Fruit fly (Drosophila melanogaster): ENCODE measurements around the gene Eip75B.
A peak's percentile ranks its signal among the peaks of the same experiment; 100 is the strongest.

Gene Eip75B

dm6 chr3L:18018988-18019387, 45.5 kb downstream of the Eip75B start:
- TF ChIP-seq rgr (GFP tag; optimal IDR thresholded peaks at IDR 0.05) = no peak
- TF ChIP-seq Abd-B (GFP tag; optimal IDR thresholded peaks at IDR 0.05) = no peak
- peak; percentile 14 for TF ChIP-seq woc (GFP tag; optimal IDR thresholded peaks at IDR 0.05)
- TF ChIP-seq Dif (GFP tag; optimal IDR thresholded peaks at IDR 0.05; ENCODE audit: partially characterized antibody) = peak; percentile 11
- peak; percentile 57 for TF ChIP-seq Sp1 (GFP tag; optimal IDR thresholded peaks at IDR 0.05)
- no peak for TF ChIP-seq N (GFP tag; optimal IDR thresholded peaks at IDR 0.05)
- TF ChIP-seq brk (GFP tag; optimal IDR thresholded peaks at IDR 0.05) = peak; percentile 30
- no peak for TF ChIP-seq jim (GFP tag; optimal IDR thresholded peaks at IDR 0.05)
- peak; percentile 97 for TF ChIP-seq psq (GFP tag; optimal IDR thresholded peaks at IDR 0.05)
- TF ChIP-seq CrebA (GFP tag; optimal IDR thresholded peaks at IDR 0.05; ENCODE audit: borderline replicate concordance) = peak; percentile 68
- TF ChIP-seq Jra (GFP tag; optimal IDR thresholded peaks at IDR 0.05) = peak; percentile 33
- no peak for TF ChIP-seq sv (GFP tag; optimal IDR thresholded peaks at IDR 0.05)
- TF ChIP-seq Vsx2 (GFP tag; optimal IDR thresholded peaks at IDR 0.05; ENCODE audit: partially characterized antibody) = peak; percentile 33
- no peak for TF ChIP-seq lola (GFP tag; optimal IDR thresholded peaks at IDR 0.05)
- TF ChIP-seq pan (optimal IDR thresholded peaks at IDR 0.05) = no peak
- TF ChIP-seq dsf (GFP tag; optimal IDR thresholded peaks at IDR 0.05; ENCODE audit: borderline replicate concordance) = no peak

dm6 chr3L:18018553-18018952, 45.9 kb downstream of the Eip75B start:
- TF ChIP-seq Mio (GFP tag; optimal IDR thresholded peaks at IDR 0.05) (no peak), Hr78 (GFP tag; optimal IDR thresholded peaks at IDR 0.05) (no peak), sv (GFP tag; optimal IDR thresholded peaks at IDR 0.05) (no peak), Jra (GFP tag; optimal IDR thresholded peaks at IDR 0.05) (no peak), GATAd (GFP tag; optimal IDR thresholded peaks at IDR 0.05) (no peak), Dif (GFP tag; optimal IDR thresholded peaks at IDR 0.05; ENCODE audit: partially characterized antibody) (no peak), woc (GFP tag; optimal IDR thresholded peaks at IDR 0.05) (no peak), fru (GFP tag; optimal IDR thresholded peaks at IDR 0.05) (no peak), usp (GFP tag; optimal IDR thresholded peaks at IDR 0.05) (no peak), CrebA (GFP tag; optimal IDR thresholded peaks at IDR 0.05; ENCODE audit: borderline replicate concordance) (no peak), Sp1 (GFP tag; optimal IDR thresholded peaks at IDR 0.05) (no peak), Hnf4 (GFP tag; optimal IDR thresholded peaks at IDR 0.05) (no peak), dl (GFP tag; optimal IDR thresholded peaks at IDR 0.05; ENCODE audit: insufficient read depth in 1 of 2, partially characterized antibody in 2 of 2) (no peak), OdsH (GFP tag; optimal IDR thresholded peaks at IDR 0.05) (no peak), rgr (GFP tag; optimal IDR thresholded peaks at IDR 0.05) (no peak), brk (GFP tag; optimal IDR thresholded peaks at IDR 0.05) (no peak)

dm6 chr3L:18017653-18018052, 46.8 kb downstream of the Eip75B start:
- TF ChIP-seq usp (GFP tag; optimal IDR thresholded peaks at IDR 0.05) (no peak), fru (GFP tag; optimal IDR thresholded peaks at IDR 0.05) (no peak), woc (GFP tag; optimal IDR thresholded peaks at IDR 0.05) (no peak), rgr (GFP tag; optimal IDR thresholded peaks at IDR 0.05) (no peak), br (GFP tag; optimal IDR thresholded peaks at IDR 0.05) (no peak), N (GFP tag; optimal IDR thresholded peaks at IDR 0.05) (no peak), Mio (GFP tag; optimal IDR thresholded peaks at IDR 0.05) (no peak), Hr83 (GFP tag; optimal IDR thresholded peaks at IDR 0.05; ENCODE audit: poor library complexity, severe bottlenecking) (no peak), Vsx2 (GFP tag; optimal IDR thresholded peaks at IDR 0.05; ENCODE audit: partially characterized antibody) (no peak), OdsH (GFP tag; optimal IDR thresholded peaks at IDR 0.05) (no peak), brk (GFP tag; optimal IDR thresholded peaks at IDR 0.05) (no peak), Jra (GFP tag; optimal IDR thresholded peaks at IDR 0.05) (no peak), dmrt93B (GFP tag; optimal IDR thresholded peaks at IDR 0.05) (no peak)

- TF ChIP-seq Dfd (GFP tag; optimal IDR thresholded peaks at IDR 0.05) = no peak
- TF ChIP-seq foxo (GFP tag; optimal IDR thresholded peaks at IDR 0.05) = peak in 1 of 2 experiments; percentile 29
- TF ChIP-seq Hr83 (GFP tag; optimal IDR thresholded peaks at IDR 0.05; ENCODE audit: poor library complexity, severe bottlenecking) = no peak
- no peak for TF ChIP-seq usp (GFP tag; optimal IDR thresholded peaks at IDR 0.05)
- TF ChIP-seq N (GFP tag; optimal IDR thresholded peaks at IDR 0.05) = no peak
- no peak for TF ChIP-seq OdsH (GFP tag; optimal IDR thresholded peaks at IDR 0.05)
- peak; percentile 29 for TF ChIP-seq Sp1 (GFP tag; optimal IDR thresholded peaks at IDR 0.05)
- peak; percentile 7 for TF ChIP-seq rgr (GFP tag; optimal IDR thresholded peaks at IDR 0.05)
- TF ChIP-seq Myc (optimal IDR thresholded peaks at IDR 0.05) = no peak
- TF ChIP-seq Jra (GFP tag; optimal IDR thresholded peaks at IDR 0.05) = no peak
- TF ChIP-seq psq (GFP tag; optimal IDR thresholded peaks at IDR 0.05) = peak; percentile 51
- TF ChIP-seq pan (optimal IDR thresholded peaks at IDR 0.05) = no peak
- TF ChIP-seq Hnf4 (GFP tag; optimal IDR thresholded peaks at IDR 0.05) = no peak
- TF ChIP-seq jim (GFP tag; optimal IDR thresholded peaks at IDR 0.05) = no peak
- TF ChIP-seq tai (GFP tag; optimal IDR thresholded peaks at IDR 0.05) = no peak
Measured at dm6 chr3L:18016843-18017292, 47.6 kb downstream of the Eip75B start.
